Fruit fly (Drosophila melanogaster) whole organism, embryonic: ENCODE results near the gene Z600.

ENCODE experiments used
- Atf-2 ChIP-seq: fragments of 200-800 bp; sonication (Bioruptor generic); optimal IDR thresholded peaks from 2 replicates; lab custom pipeline; 2016; ENCODE audit warnings: missing biosample characterization, missing genetic modification characterization
- Blimp-1 ChIP-seq: fragments of 200-800 bp; sonication (Bioruptor generic); optimal IDR thresholded peaks from 3 replicates; lab custom pipeline; 2018; ENCODE audit warnings: missing biosample characterization, missing genetic modification characterization, mild to moderate bottlenecking, moderate library complexity, missing genetic modification reagents
- CG11504 ChIP-seq: fragments of 200-800 bp; sonication (Bioruptor generic); optimal IDR thresholded peaks from 3 replicates; lab custom pipeline; 2019; ENCODE audit warnings: missing biosample characterization, mild to moderate bottlenecking, missing genetic modification characterization, moderate library complexity
- CG12744 ChIP-seq: fragments of 200-800 bp; sonication (Bioruptor generic); optimal IDR thresholded peaks from 2 replicates; lab custom pipeline; 2016; ENCODE audit warnings: missing biosample characterization, missing genetic modification characterization
- CG14441 ChIP-seq: fragments of 200-800 bp; sonication (Bioruptor generic); IDR thresholded peaks from 2 replicates; pipeline ENCODE4 v1.3.6; 2022; ENCODE audit warnings: missing biosample characterization, missing genetic modification characterization
- CG18262 ChIP-seq: fragments of 200-800 bp; optimal IDR thresholded peaks from 3 replicates; lab custom pipeline; 2019; ENCODE audit warnings: missing biosample characterization, mild to moderate bottlenecking, missing genetic modification characterization, moderate library complexity
- CG18599 ChIP-seq: fragments of 200-800 bp; sonication (Bioruptor generic); optimal IDR thresholded peaks from 3 replicates; lab custom pipeline; 2017; ENCODE audit warnings: missing biosample characterization, missing genetic modification characterization, mild to moderate bottlenecking, moderate library complexity, missing genetic modification reagents
- CG2712 ChIP-seq: fragments of 200-800 bp; optimal IDR thresholded peaks from 3 replicates; lab custom pipeline; 2019; ENCODE audit warnings: missing biosample characterization, mild to moderate bottlenecking, missing genetic modification characterization, moderate library complexity
- CG34422 ChIP-seq: fragments of 200-800 bp; sonication (Bioruptor generic); IDR thresholded peaks from 3 replicates; pipeline ENCODE4 v1.3.6; 2022; ENCODE audit warnings: missing biosample characterization, missing genetic modification characterization
- D19A ChIP-seq: fragments of 200-800 bp; optimal IDR thresholded peaks from 3 replicates; lab custom pipeline; 2019; ENCODE audit warnings: missing biosample characterization, mild to moderate bottlenecking, missing genetic modification characterization, moderate library complexity
- D19B ChIP-seq: fragments of 200-800 bp; sonication (Bioruptor generic); optimal IDR thresholded peaks from 2 replicates; lab custom pipeline; 2017; ENCODE audit warnings: missing biosample characterization, mild to moderate bottlenecking, missing genetic modification characterization
- Dll ChIP-seq: fragments of 200-800 bp; sonication (Bioruptor generic); IDR thresholded peaks from 4 replicates; pipeline ENCODE4 v1.3.6; 2022; ENCODE audit warnings: missing biosample characterization, missing genetic modification characterization; ENCODE audit not compliant: partially characterized antibody
- Doc2 ChIP-seq: fragments of 200-800 bp; sonication (Bioruptor generic); IDR thresholded peaks from 2 replicates; pipeline ENCODE4 v1.3.6; 2022; ENCODE audit warnings: missing biosample characterization, missing genetic modification characterization
- Ets65A ChIP-seq: fragments of 200-800 bp; sonication (Bioruptor generic); peaks from one replicate; lab custom pipeline; 2016; ENCODE audit warnings: missing biosample characterization, missing genetic modification characterization
- GATAe ChIP-seq: fragments of 200-800 bp; sonication (Bioruptor generic); conservative IDR thresholded peaks from 2 replicates; pipeline ENCODE4 v1.3.6; 2022; ENCODE audit warnings: missing biosample characterization, missing genetic modification characterization
- Med ChIP-seq: fragments of 200-800 bp; sonication (Bioruptor generic); peaks from one replicate; lab custom pipeline; 2016; ENCODE audit warnings: missing biosample characterization, missing genetic modification characterization, mild to moderate bottlenecking, inconsistent platforms, moderate library complexity
- Pdp1 ChIP-seq, 2 experiments: fragments of 200-800 bp; sonication (Bioruptor generic); optimal IDR thresholded peaks; 3 replicates each; lab custom pipeline; 2016; ENCODE audit warnings: missing biosample characterization in 2 of 2, missing genetic modification characterization in 2 of 2, mild to moderate bottlenecking in 1 of 2, moderate library complexity in 1 of 2
- Sox102F ChIP-seq: fragments of 200-800 bp; sonication (Bioruptor generic); optimal IDR thresholded peaks from 2 replicates; lab custom pipeline; 2018; ENCODE audit warnings: missing biosample characterization, mild to moderate bottlenecking, missing genetic modification characterization, moderate library complexity
- Vsx1 ChIP-seq: fragments of 200-800 bp; sonication (Bioruptor generic); optimal IDR thresholded peaks from 2 replicates; lab custom pipeline; 2017; ENCODE audit warnings: missing biosample characterization, mild to moderate bottlenecking, missing genetic modification characterization, missing genetic modification reagents
- chinmo ChIP-seq: fragments of 200-800 bp; sonication (Bioruptor generic); IDR thresholded peaks from 4 replicates; pipeline ENCODE4 v1.3.6; 2022; ENCODE audit warnings: missing biosample characterization, missing genetic modification characterization; ENCODE audit not compliant: partially characterized antibody
- corto ChIP-seq: fragments of 200-800 bp; sonication (Bioruptor generic); optimal IDR thresholded peaks from 2 replicates; lab custom pipeline; 2016; ENCODE audit warnings: missing biosample characterization, mild to moderate bottlenecking, missing genetic modification characterization, moderate library complexity
- cwo ChIP-seq: fragments of 200-800 bp; sonication (Bioruptor generic); optimal IDR thresholded peaks from 3 replicates; lab custom pipeline; 2017; ENCODE audit warnings: missing biosample characterization, missing genetic modification characterization, mild to moderate bottlenecking, moderate library complexity, missing genetic modification reagents
- dmrt99B ChIP-seq: fragments of 200-800 bp; sonication (Bioruptor generic); optimal IDR thresholded peaks from 2 replicates; lab custom pipeline; 2018; ENCODE audit warnings: missing biosample characterization, mild to moderate bottlenecking, missing genetic modification characterization, moderate library complexity
- exex ChIP-seq: fragments of 200-800 bp; sonication (Bioruptor generic); optimal IDR thresholded peaks from 4 replicates; lab custom pipeline; 2018; ENCODE audit warnings: missing biosample characterization, mild to moderate bottlenecking, missing genetic modification characterization, moderate library complexity
- gem ChIP-seq: fragments of 200-800 bp; sonication (Bioruptor generic); optimal IDR thresholded peaks from 2 replicates; lab custom pipeline; 2019; ENCODE audit warnings: missing biosample characterization, mild to moderate bottlenecking, missing genetic modification characterization, moderate library complexity
- grn ChIP-seq: fragments of 200-800 bp; sonication (Bioruptor generic); optimal IDR thresholded peaks from 3 replicates; lab custom pipeline; 2017; ENCODE audit warnings: missing biosample characterization, missing genetic modification characterization
- lab ChIP-seq: fragments of 200-800 bp; sonication (Bioruptor generic); optimal IDR thresholded peaks from 3 replicates; lab custom pipeline; 2017; ENCODE audit warnings: missing biosample characterization, missing genetic modification characterization, mild to moderate bottlenecking, moderate library complexity, missing genetic modification reagents
- mam ChIP-seq: fragments of 200-800 bp; sonication (Bioruptor generic); optimal IDR thresholded peaks from 3 replicates; lab custom pipeline; 2016; ENCODE audit warnings: missing biosample characterization, missing genetic modification characterization
- mirr ChIP-seq: fragments of 200-800 bp; sonication (Bioruptor generic); optimal IDR thresholded peaks from 3 replicates; lab custom pipeline; 2018; ENCODE audit warnings: missing biosample characterization, mild to moderate bottlenecking, missing genetic modification characterization
- nerfin-1 ChIP-seq: fragments of 200-800 bp; sonication (Bioruptor generic); optimal IDR thresholded peaks from 3 replicates; lab custom pipeline; 2019; ENCODE audit warnings: missing biosample characterization, mild to moderate bottlenecking, missing genetic modification characterization, moderate library complexity
- pita ChIP-seq: fragments of 200-800 bp; sonication (Bioruptor generic); optimal IDR thresholded peaks from 2 replicates; lab custom pipeline; 2017; ENCODE audit warnings: missing biosample characterization, mild to moderate bottlenecking, missing genetic modification characterization
- row ChIP-seq: fragments of 200-800 bp; sonication (Bioruptor generic); IDR thresholded peaks from 3 replicates; pipeline ENCODE4 v1.3.6; 2022; ENCODE audit warnings: missing biosample characterization, missing genetic modification characterization
- sens ChIP-seq: fragments of 200-800 bp; sonication (Bioruptor generic); peaks from one replicate; lab custom pipeline; 2016; ENCODE audit warnings: missing biosample characterization, missing genetic modification characterization
- slbo ChIP-seq: fragments of 200-800 bp; sonication (Bioruptor generic); IDR thresholded peaks from 2 replicates; pipeline ENCODE4 v1.3.6; 2022; ENCODE audit warnings: missing biosample characterization, missing genetic modification characterization
- slou ChIP-seq: fragments of 200-800 bp; sonication (Bioruptor generic); optimal IDR thresholded peaks from 3 replicates; lab custom pipeline; 2016; ENCODE audit warnings: missing biosample characterization, missing genetic modification characterization
- sqz ChIP-seq: fragments of 200-800 bp; sonication (Bioruptor generic); optimal IDR thresholded peaks from 3 replicates; lab custom pipeline; 2018; ENCODE audit warnings: missing biosample characterization, mild to moderate bottlenecking, missing genetic modification characterization
- sug ChIP-seq: fragments of 200-800 bp; optimal IDR thresholded peaks from 2 replicates; lab custom pipeline; 2019; ENCODE audit warnings: missing biosample characterization, mild to moderate bottlenecking, missing genetic modification characterization, moderate library complexity
- tio ChIP-seq: fragments of 200-800 bp; sonication (Bioruptor generic); optimal IDR thresholded peaks from 2 replicates; lab custom pipeline; 2017; ENCODE audit warnings: missing biosample characterization, missing genetic modification characterization, inconsistent platforms

Gene Z600

dm6 chr3L:15537916-15538581 is 29.2 kb downstream of the Z600 start (continued):
- TF ChIP-seq CG11504 (tag; lab: Kevin White, UChicago): peak; percentile 85

dm6 chr3L:15538582-15539490 is 30.0 kb downstream of the Z600 start:
- TF ChIP-seq mam (GFP tag; lab: Kevin White, UChicago): no peak
- no peak for TF ChIP-seq Doc2
- no peak for TF ChIP-seq CG12744 (GFP tag; lab: Kevin White, UChicago)
- no peak for TF ChIP-seq tio
- no peak for TF ChIP-seq slou
- TF ChIP-seq pita (GFP tag; lab: Kevin White, UChicago): no peak
- peak; percentile 1 for TF ChIP-seq dmrt99B (tag; lab: Kevin White, UChicago)
- TF ChIP-seq mirr (GFP tag; lab: Kevin White, UChicago): peak; percentile 41
- TF ChIP-seq CG34422 (GFP tag; lab: Robert Waterston, UW): peak; percentile 39; the same call in 1 of the 3 replicates
- peak; percentile 35 for TF ChIP-seq Sox102F (GFP tag; lab: Kevin White, UChicago)
- TF ChIP-seq nerfin-1 (tag; lab: Kevin White, UChicago): no peak
- peak; percentile 63; the same call in 1 of the 2 replicates for TF ChIP-seq GATAe (GFP tag; lab: Robert Waterston, UW)
- TF ChIP-seq Ets65A: peak; percentile 40
- peak; percentile 88 for TF ChIP-seq exex
- TF ChIP-seq sens (GFP tag; lab: Kevin White, UChicago): peak; percentile 45
- 0 out of 4 replicates have a peak, but pooled peaks have one; percentile 20 for TF ChIP-seq chinmo
- TF ChIP-seq lab (GFP tag; lab: Kevin White, UChicago): peak; percentile 2
- TF ChIP-seq grn (GFP tag; lab: Kevin White, UChicago): peak; percentile 86
- peak; percentile 77 for TF ChIP-seq sqz (GFP tag; lab: Kevin White, UChicago)
- TF ChIP-seq CG2712 (tag; lab: Kevin White, UChicago): peak; percentile 6
- peak; percentile 44; the same call in 2 of the 3 replicates for TF ChIP-seq row
- peak; percentile 12 for TF ChIP-seq CG18599 (GFP tag; lab: Kevin White, UChicago)
- TF ChIP-seq D19B (GFP tag; lab: Kevin White, UChicago): peak; percentile 61
- peak; percentile 35 for TF ChIP-seq sug
- peak; percentile 21 for TF ChIP-seq Med (GFP tag; lab: Kevin White, UChicago)
- TF ChIP-seq Pdp1 (GFP tag; optimal IDR thresholded peaks at IDR 0.05; lab: Kevin White, UChicago): peak in 1 of 2 experiments; percentile 35
- TF ChIP-seq corto: no peak
- no peak for TF ChIP-seq Dll (GFP tag; lab: Robert Waterston, UW)
- TF ChIP-seq D19A (tag; lab: Kevin White, UChicago): peak; percentile 72
- peak; percentile 22 for TF ChIP-seq gem
- no peak for TF ChIP-seq slbo (GFP tag; lab: Robert Waterston, UW)
- TF ChIP-seq cwo (GFP tag; lab: Kevin White, UChicago): peak; percentile 84
- TF ChIP-seq Vsx1: peak; percentile 55
- 0 out of 2 replicates have a peak, but pooled peaks have one; percentile 38 for TF ChIP-seq CG14441 (GFP tag; lab: Robert Waterston, UW)
- peak; percentile 1 for TF ChIP-seq Blimp-1 (GFP tag; lab: Kevin White, UChicago)
- TF ChIP-seq CG18262: peak; percentile 18
- TF ChIP-seq Atf-2 (GFP tag; lab: Kevin White, UChicago): no peak
